Worm (Caenorhabditis elegans) whole organism, L4/young adult: ENCODE results near the gene smcl-1.

Experiments
- W03F9.2 ChIP-seq: fragments of 150-350 bp; optimal IDR thresholded peaks from 2 replicates; lab custom pipeline; 2014; ENCODE audit warnings: missing biosample characterization, missing genetic modification characterization
- dao-5 ChIP-seq: sonication (generic microtip); optimal IDR thresholded peaks from 2 replicates; lab custom pipeline; 2016; ENCODE audit warnings: missing genotype, missing genetic modification characterization, moderate library complexity, missing compliant biosample characterization
- him-1 ChIP-seq: sonication (generic microtip); optimal IDR thresholded peaks from 2 replicates; lab custom pipeline; 2016; ENCODE audit warnings: missing genotype, missing genetic modification reagents, missing genetic modification characterization, missing compliant biosample characterization

The smcl-1 gene

ce11 chrX:11675573-11675972 is 17.7 kb upstream of the smcl-1 start:
- no peak for TF ChIP-seq W03F9.2
- no peak for TF ChIP-seq him-1 (tag; lab: Kevin White, UChicago)
- TF ChIP-seq dao-5 (tag; lab: Kevin White, UChicago), result no peak

DNA sequence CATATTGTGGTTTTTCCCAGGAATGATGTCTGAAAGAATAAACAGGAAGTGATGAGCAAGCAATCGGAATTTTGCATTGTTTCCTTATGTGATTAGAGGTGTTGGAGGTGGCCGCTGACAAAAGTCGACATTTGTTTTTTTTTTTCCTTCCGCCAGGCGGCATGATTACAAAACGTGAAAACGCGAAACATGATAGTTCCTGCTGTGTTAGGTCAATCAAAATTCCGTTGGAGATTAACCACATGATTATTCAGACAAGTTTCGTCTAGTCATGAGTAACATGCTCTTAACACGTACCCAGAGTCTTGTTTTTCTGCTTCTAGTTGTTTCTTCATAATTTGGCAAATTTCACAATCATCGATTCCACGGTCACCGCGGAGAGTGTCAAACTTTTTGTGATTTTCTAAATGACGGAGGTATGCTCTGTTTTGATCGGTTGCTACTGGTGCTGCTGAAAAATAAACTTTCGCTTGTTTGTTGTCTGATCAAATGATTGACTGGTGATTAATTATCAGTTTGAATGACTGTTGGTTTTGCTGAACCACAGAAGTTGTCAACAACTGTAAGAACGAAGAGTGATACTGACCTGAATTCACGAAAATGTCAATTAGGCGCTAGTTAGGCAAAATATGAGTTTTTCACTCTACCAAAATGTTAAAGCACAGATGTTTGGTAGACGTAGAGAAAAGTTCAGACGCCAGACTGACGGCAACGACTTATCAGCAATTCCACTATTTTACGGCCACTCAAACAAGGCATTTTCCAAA is 13.9 kb upstream of the smcl-1 start:
- TF ChIP-seq him-1 (tag; lab: Kevin White, UChicago), result no peak
- TF ChIP-seq dao-5 (tag; lab: Kevin White, UChicago), result no peak

DNA sequence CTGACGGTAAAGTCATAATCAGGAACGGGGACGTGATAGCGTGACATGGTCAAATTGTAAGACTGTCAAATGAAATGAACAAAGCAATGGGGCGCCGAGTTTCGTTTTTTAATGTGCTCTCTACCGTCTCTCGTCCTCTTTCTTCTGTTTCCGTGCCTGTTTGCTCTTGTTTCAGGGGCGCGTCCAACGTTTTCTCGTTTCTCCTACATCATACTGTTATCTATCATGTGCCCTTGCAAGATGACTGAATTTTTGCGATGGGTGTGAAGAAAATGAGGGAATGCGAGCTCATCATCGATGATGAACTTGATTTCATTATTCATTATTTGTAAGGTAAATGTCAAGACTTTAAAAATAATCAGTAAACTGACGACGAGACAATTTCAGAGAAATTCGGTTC is 12.4 kb upstream of the smcl-1 start, which contains the start of gene T04F8.7:
TSS of gene T04F8.7 (minus strand) at position 130 of the 400 bp plus-strand sequence.
- no peak for TF ChIP-seq W03F9.2
- TF ChIP-seq him-1 (tag; lab: Kevin White, UChicago), result no peak
- no peak for TF ChIP-seq dao-5 (tag; lab: Kevin White, UChicago)

DNA sequence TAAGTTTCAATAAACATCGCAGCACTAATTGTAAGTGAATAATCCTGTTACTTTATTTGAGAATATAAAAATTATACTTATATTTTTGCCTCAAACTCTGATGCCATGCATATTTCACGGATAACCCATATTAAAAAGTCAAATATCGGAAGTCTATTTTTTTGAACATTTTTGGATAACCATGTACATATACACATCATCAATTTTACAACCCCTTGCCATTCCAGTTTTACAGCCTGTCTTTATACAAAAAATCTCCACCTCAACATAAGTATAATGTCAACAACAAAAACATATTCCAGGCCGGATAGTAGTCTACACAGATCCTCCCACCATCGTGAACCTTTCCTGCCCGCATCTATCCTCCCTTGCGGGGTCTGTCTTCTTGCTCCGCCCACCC is 9.0 kb upstream of the smcl-1 start, which contains the start of gene hnd-1:
TSS of gene hnd-1 (plus strand) at position 301 of the 400 bp plus-strand sequence.
- TF ChIP-seq W03F9.2, result no peak
- no peak for TF ChIP-seq dao-5 (tag; lab: Kevin White, UChicago)
- no peak for TF ChIP-seq him-1 (tag; lab: Kevin White, UChicago)

DNA sequence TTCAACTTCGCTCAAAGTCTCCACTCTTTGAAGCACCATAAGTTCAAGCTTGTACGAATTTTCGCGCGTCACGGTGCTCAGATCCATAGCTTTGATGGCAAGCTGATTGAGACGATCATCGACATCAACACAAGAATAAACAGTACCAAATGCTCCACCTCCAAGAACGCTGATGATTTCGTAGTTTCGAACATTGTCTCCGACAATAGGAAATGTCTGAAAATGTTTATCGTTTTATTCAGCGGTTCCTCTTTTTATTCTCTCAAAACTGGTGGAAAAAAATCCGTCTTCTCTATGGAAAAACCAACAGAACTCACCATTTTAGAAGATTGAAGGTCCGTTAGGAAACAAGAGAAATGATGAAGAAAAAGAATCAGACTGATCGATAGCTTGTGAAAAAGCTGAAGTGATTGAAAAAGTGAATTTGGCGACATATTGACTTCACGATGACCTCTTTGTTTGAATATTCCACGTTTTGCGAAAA is 5.4 kb upstream of the smcl-1 start, which contains the start of gene C44C10.7:
TSS of gene C44C10.7 (minus strand) at position 434 of the 484 bp plus-strand sequence.
- TF ChIP-seq dao-5 (tag; lab: Kevin White, UChicago), result no peak
- TF ChIP-seq W03F9.2, result no peak
- no peak for TF ChIP-seq him-1 (tag; lab: Kevin White, UChicago)

DNA sequence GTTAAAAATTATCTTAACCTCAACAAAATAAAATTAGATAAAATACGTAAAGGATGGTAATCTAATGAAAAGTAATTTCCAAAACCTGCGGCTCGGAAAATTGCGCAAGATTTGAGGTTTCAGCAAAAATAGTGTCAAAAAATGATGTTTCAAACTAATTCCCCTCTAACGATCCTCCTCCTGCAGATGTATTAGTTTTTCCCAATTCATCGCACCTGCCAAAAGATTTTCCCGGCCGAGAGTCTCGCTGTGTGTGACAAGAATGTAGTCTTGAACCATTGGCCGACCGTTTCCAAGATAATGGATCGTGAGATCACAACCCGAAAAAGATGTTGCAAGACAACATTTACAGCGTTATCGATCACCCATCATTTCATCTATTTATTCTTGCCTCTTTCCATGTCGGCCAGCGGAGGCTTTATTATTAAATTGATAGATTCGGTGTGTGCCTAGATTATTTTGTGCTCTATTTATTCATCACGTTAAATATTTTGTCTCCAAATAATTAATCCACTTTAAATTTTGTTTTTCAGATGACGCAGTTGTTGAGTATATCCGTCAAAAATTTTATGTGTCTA is 3.2 kb upstream of the smcl-1 start, which contains the start of the genes C44C10.10 and C44C10.5:
TSS of gene C44C10.10 (plus strand) at position 301 of the 578 bp plus-strand sequence.
TSS of gene C44C10.5 (plus strand) at position 528 of the 578 bp plus-strand sequence.
- TF ChIP-seq W03F9.2, result no peak
- TF ChIP-seq him-1 (tag; lab: Kevin White, UChicago), result no peak
- no peak for TF ChIP-seq dao-5 (tag; lab: Kevin White, UChicago)

DNA sequence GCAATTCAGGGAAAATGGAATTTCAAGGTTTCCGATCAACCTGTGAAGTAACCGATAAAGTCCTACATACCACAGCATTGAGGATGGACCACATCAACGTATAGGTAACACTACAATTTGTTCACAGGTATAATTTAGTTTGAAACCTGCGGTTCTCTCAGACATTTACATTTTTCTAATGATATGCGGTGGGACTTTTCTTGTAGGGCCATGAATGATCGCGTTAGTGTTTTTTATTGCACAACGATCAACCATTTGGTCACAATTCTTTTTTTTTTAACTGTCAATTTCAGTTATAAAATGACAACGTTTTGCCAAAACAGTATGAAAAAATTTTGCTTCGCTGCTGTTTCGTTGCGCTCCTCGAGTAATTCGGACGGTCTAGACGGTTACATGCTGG is 3.4 kb downstream of the smcl-1 start, which contains the start of gene C44C10.12:
TSS of gene C44C10.12 (plus strand) at position 301 of the 400 bp plus-strand sequence.
- TF ChIP-seq dao-5 (tag; lab: Kevin White, UChicago) (no peak), W03F9.2 (no peak), him-1 (tag; lab: Kevin White, UChicago) (no peak)

- TF ChIP-seq him-1 (tag; lab: Kevin White, UChicago), result no peak
- no peak for TF ChIP-seq W03F9.2
- TF ChIP-seq dao-5 (tag; lab: Kevin White, UChicago), result no peak
These were observed 7.0 kb downstream of the smcl-1 start, which contains the start of gene C44C10.15 for ce11 chrX:11700263-11700662. Gene C44C10.15 (minus strand): TSS chrX:11700363.

- TF ChIP-seq dao-5 (tag; lab: Kevin White, UChicago), result no peak
- no peak for TF ChIP-seq W03F9.2
- no peak for TF ChIP-seq him-1 (tag; lab: Kevin White, UChicago)
These were observed 9.0 kb downstream of the smcl-1 start, which contains the start of gene C44C10.3 for ce11 chrX:11702236-11702635. Gene C44C10.3 (plus strand): TSS chrX:11702536.

DNA sequence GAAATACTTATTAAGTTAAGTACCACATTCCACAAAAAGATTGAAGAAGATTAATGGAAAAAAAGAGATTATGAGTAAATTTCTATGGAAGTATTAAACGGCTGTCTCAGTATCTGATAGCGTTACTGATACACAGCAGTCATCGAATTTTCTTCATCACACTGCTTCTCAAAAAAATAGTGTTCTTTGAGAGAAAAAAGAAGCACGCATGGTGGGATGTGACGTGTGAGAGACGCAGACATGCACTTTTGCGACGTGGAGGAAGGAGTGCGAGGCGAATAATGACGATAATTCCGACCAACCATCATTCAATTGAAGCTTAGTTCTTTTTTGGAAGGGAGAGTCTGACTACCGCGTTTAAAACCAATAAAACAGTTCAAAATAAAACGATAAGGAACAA is 17.0 kb downstream of the smcl-1 start, which contains the start of gene C44C10.11:
TSS of gene C44C10.11 (minus strand) at position 115 of the 400 bp plus-strand sequence.
- TF ChIP-seq W03F9.2 (peak; percentile 16), him-1 (tag; lab: Kevin White, UChicago) (no peak), dao-5 (tag; lab: Kevin White, UChicago) (no peak)

- TF ChIP-seq W03F9.2, result no peak
- no peak for TF ChIP-seq him-1 (tag; lab: Kevin White, UChicago)
- TF ChIP-seq dao-5 (tag; lab: Kevin White, UChicago), result no peak
These were observed 18.3 kb downstream of the smcl-1 start for ce11 chrX:11711437-11712080.

- TF ChIP-seq him-1 (tag; lab: Kevin White, UChicago), result no peak
- TF ChIP-seq dao-5 (tag; lab: Kevin White, UChicago), result no peak
- no peak for TF ChIP-seq W03F9.2
These were observed 19.1 kb downstream of the smcl-1 start, which contains the start of gene col-180 for ce11 chrX:11712230-11712853. Gene col-180 (minus strand): TSS chrX:11712280.
